Fruit fly (Drosophila melanogaster): ENCODE data around the gene ed.

The ed gene

dm6 chr2L:4045185-4045814 is 14.1 kb downstream of the ed start (continued):
- TF ChIP-seq tio (GFP tag; optimal IDR thresholded peaks at IDR 0.05) (peak; percentile 65), CG7745 (tag; optimal IDR thresholded peaks at IDR 0.05) (peak; percentile 32), onecut (GFP tag; IDR thresholded peaks at IDR 0.05) (peak; percentile 53), Atf3 (GFP tag; optimal IDR thresholded peaks at IDR 0.05) (peak; percentile 41), dpn (GFP tag; optimal IDR thresholded peaks at IDR 0.05) (peak; percentile 34 to 49), CG10366 (GFP tag; IDR thresholded peaks at IDR 0.05) (peak; percentile 45), grn (GFP tag; optimal IDR thresholded peaks at IDR 0.05) (no peak), h (optimal IDR thresholded peaks at IDR 0.05) (no peak), Xbp1 (GFP tag; optimal IDR thresholded peaks at IDR 0.05) (peak; percentile 39), CG31388 (GFP tag; optimal IDR thresholded peaks at IDR 0.05) (peak; percentile 5), toy (GFP tag; IDR thresholded peaks at IDR 0.05) (no peak), ATbp (GFP tag; optimal IDR thresholded peaks at IDR 0.05) (peak; percentile 75), CG7928 (GFP tag; optimal IDR thresholded peaks at IDR 0.05) (no peak), zen (tag; optimal IDR thresholded peaks at IDR 0.05) (peak; percentile 18), Sin3A (optimal IDR thresholded peaks at IDR 0.05) (no peak), ken (GFP tag; IDR thresholded peaks at IDR 0.05) (peak; percentile 45; the same call in 1 of the 3 replicates), Max (GFP tag; optimal IDR thresholded peaks at IDR 0.05) (peak; percentile 18), Dfd (GFP tag; optimal IDR thresholded peaks at IDR 0.05) (no peak), salm (tag; optimal IDR thresholded peaks at IDR 0.05) (peak; percentile 12), CG8924 (tag; optimal IDR thresholded peaks at IDR 0.05) (peak; percentile 52), Trl (optimal IDR thresholded peaks at IDR 0.05) (no peak), Trl (GFP tag; optimal IDR thresholded peaks at IDR 0.05) (peak; percentile 34), CG6175 (GFP tag; IDR thresholded peaks at IDR 0.05) (no peak), CG7786 (GFP tag; optimal IDR thresholded peaks at IDR 0.05) (peak; percentile 49), Ets65A (GFP tag) (peak; percentile 88), Atf-2 (GFP tag; optimal IDR thresholded peaks at IDR 0.05) (peak; percentile 54), peb (GFP tag; IDR thresholded peaks at IDR 0.05) (peak; percentile 59), sens-2 (GFP tag; IDR thresholded peaks at IDR 0.05) (peak; percentile 31; the same call in 1 of the 2 replicates), Hsf (GFP tag; optimal IDR thresholded peaks at IDR 0.05) (peak; percentile 58), CG13296 (GFP tag; optimal IDR thresholded peaks at IDR 0.05) (no peak), CG16813 (GFP tag; IDR thresholded peaks at IDR 0.05; ENCODE audit: partially characterized antibody) (no peak), run (tag; optimal IDR thresholded peaks at IDR 0.05) (no peak), prd (optimal IDR thresholded peaks at IDR 0.05) (no peak), prd (GFP tag; IDR thresholded peaks at IDR 0.05) (peak; percentile 77; the same call in 2 of the 3 replicates), kah (GFP tag; optimal IDR thresholded peaks at IDR 0.05) (peak; percentile 3), Sox100B (GFP tag; optimal IDR thresholded peaks at IDR 0.05) (peak; percentile 24), CG12155 (GFP tag; optimal IDR thresholded peaks at IDR 0.05) (peak; percentile 2), z (GFP tag; IDR thresholded peaks at IDR 0.05) (no peak), Sry-δ (GFP tag; optimal IDR thresholded peaks at IDR 0.05) (peak; percentile 6), CG16863 (GFP tag; optimal IDR thresholded peaks at IDR 0.05) (peak; percentile 54), jigr1 (GFP tag; IDR thresholded peaks at IDR 0.05) (no peak), CG31441 (GFP tag; IDR thresholded peaks at IDR 0.05) (peak; percentile 78), CG12299 (tag; optimal IDR thresholded peaks at IDR 0.05) (no peak), lilli (GFP tag; optimal IDR thresholded peaks at IDR 0.05) (peak; percentile 16), CG1529 (GFP tag; optimal IDR thresholded peaks at IDR 0.05) (peak; percentile 51), CG6254 (GFP tag; optimal IDR thresholded peaks at IDR 0.05) (peak; percentile 43), CG1832 (GFP tag; optimal IDR thresholded peaks at IDR 0.05) (peak; percentile 69), CG8290 (GFP tag; optimal IDR thresholded peaks at IDR 0.05) (no peak), CG8290 (tag; optimal IDR thresholded peaks at IDR 0.05) (no peak), emc (GFP tag; optimal IDR thresholded peaks at IDR 0.05) (no peak), hbn (GFP tag; IDR thresholded peaks at IDR 0.05; ENCODE audit: partially characterized antibody) (no peak), CG9215 (GFP tag; IDR thresholded peaks at IDR 0.05) (no peak), tup (GFP tag; optimal IDR thresholded peaks at IDR 0.05) (no peak)
